Fruit fly (Drosophila melanogaster) whole organism, embryonic: ENCODE measurements around the gene CG18810.

Experiments used
- CG10979 ChIP-seq: fragments of 200-800 bp; sonication (Bioruptor generic); optimal IDR thresholded peaks from 2 replicates; lab custom pipeline; 2018; ENCODE audit warnings: missing biosample characterization, mild to moderate bottlenecking, missing genetic modification characterization, moderate library complexity
- CG15479 ChIP-seq: fragments of 200-800 bp; sonication (Bioruptor generic); optimal IDR thresholded peaks from 3 replicates; lab custom pipeline; 2019; ENCODE audit warnings: missing biosample characterization, mild to moderate bottlenecking, missing genetic modification characterization, moderate library complexity
- CG16779 ChIP-seq: fragments of 200-800 bp; sonication (Bioruptor generic); IDR thresholded peaks from 2 replicates; pipeline ENCODE4 v1.3.6; 2022; ENCODE audit warnings: missing biosample characterization, missing genetic modification characterization
- CG8089 ChIP-seq: fragments of 200-800 bp; sonication (Bioruptor generic); optimal IDR thresholded peaks from 3 replicates; lab custom pipeline; 2016; ENCODE audit warnings: missing biosample characterization, missing genetic modification characterization
- Camta ChIP-seq: fragments of 200-800 bp; sonication (Bioruptor generic); optimal IDR thresholded peaks from 2 replicates; lab custom pipeline; 2016; ENCODE audit warnings: missing biosample characterization, missing genetic modification characterization
- MBD-R2 ChIP-seq: fragments of 200-800 bp; sonication (Bioruptor generic); IDR thresholded peaks from 2 replicates; pipeline ENCODE4 v1.3.6; 2022; ENCODE audit warnings: missing biosample characterization, missing genetic modification characterization
- chn ChIP-seq: fragments of 200-800 bp; sonication (Bioruptor generic); optimal IDR thresholded peaks from 2 replicates; lab custom pipeline; 2016; ENCODE audit warnings: missing biosample characterization, missing genetic modification characterization
- gcm2 ChIP-seq: fragments of 200-800 bp; sonication (Bioruptor generic); optimal IDR thresholded peaks from 2 replicates; lab custom pipeline; 2016; ENCODE audit warnings: missing biosample characterization, missing genetic modification characterization
- grn ChIP-seq: fragments of 200-800 bp; sonication (Bioruptor generic); optimal IDR thresholded peaks from 3 replicates; lab custom pipeline; 2017; ENCODE audit warnings: missing biosample characterization, missing genetic modification characterization
- jumu ChIP-seq: fragments of 200-800 bp; sonication (Bioruptor generic); optimal IDR thresholded peaks from 3 replicates; lab custom pipeline; 2016; ENCODE audit warnings: missing biosample characterization, missing genetic modification characterization
- lola ChIP-seq, 3 experiments: fragments of >200 bp in 2 of 3; fragments of 200-800 bp in 1 of 3; sonication (Bioruptor generic) in 1 of 3; optimal IDR thresholded peaks; 2 replicates each; lab custom pipeline; 2017 to 2019; ENCODE audit warnings: missing biosample characterization in 3 of 3, missing genetic modification characterization in 3 of 3, mild to moderate bottlenecking in 1 of 3, moderate library complexity in 1 of 3
- repo ChIP-seq: fragments of 200-800 bp; sonication (Bioruptor generic); optimal IDR thresholded peaks from 2 replicates; lab custom pipeline; 2016; ENCODE audit warnings: missing biosample characterization, missing genetic modification characterization
- unpg ChIP-seq: fragments of 200-800 bp; sonication (Bioruptor generic); optimal IDR thresholded peaks from 3 replicates; lab custom pipeline; 2018; ENCODE audit warnings: missing biosample characterization, mild to moderate bottlenecking, missing genetic modification characterization, moderate library complexity
- zen2 ChIP-seq: fragments of 200-800 bp; sonication (Bioruptor generic); IDR thresholded peaks from 3 replicates; pipeline ENCODE4 v1.3.6; 2022; ENCODE audit warnings: missing biosample characterization, missing genetic modification characterization; ENCODE audit not compliant: partially characterized antibody

DNA sequence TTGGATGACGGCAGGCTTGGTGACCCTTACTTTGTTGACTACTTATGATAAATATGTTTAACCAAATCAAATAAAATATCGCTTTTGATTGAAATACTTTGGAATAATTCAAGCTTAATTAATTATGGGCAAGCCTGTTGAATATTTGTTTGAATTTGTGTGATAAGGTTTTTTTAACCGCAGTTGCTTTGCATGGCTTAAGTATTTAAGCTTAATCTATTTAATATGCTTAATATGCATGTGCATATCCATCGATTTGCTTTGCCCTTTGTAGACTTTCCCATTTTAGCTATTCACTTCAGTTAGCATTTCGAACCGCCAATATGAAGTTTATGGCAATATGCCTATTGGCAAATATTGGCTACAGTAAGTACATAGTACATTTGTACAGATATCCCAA lies 8.1 kb upstream of the CG18810 start, which contains the start of gene Sfp38D:
- TF ChIP-seq CG8089 (GFP tag; lab: Kevin White, UChicago) (no peak), lola (GFP tag; optimal IDR thresholded peaks at IDR 0.05; lab: Kevin White, UChicago) (no peak), CG15479 (no peak), CG10979 (no peak), chn (GFP tag; lab: Kevin White, UChicago) (no peak), CG16779 (no peak), jumu (no peak), grn (no peak), zen2 (GFP tag; lab: Robert Waterston, UW) (no peak), Camta (no peak), unpg (GFP tag; lab: Kevin White, UChicago) (no peak), repo (GFP tag; lab: Kevin White, UChicago) (no peak), MBD-R2 (GFP tag; lab: Robert Waterston, UW) (no peak), gcm2 (no peak)
